Worm (Caenorhabditis elegans) whole organism, L2 larva: ENCODE measurements around the gene tsp-10.

Experiments
- F13H6.1 ChIP-seq: sonication (generic microtip); optimal IDR thresholded peaks from 2 replicates; lab custom pipeline; 2016; ENCODE audit warnings: missing genetic modification characterization, missing compliant biosample characterization
- Y55F3AM.14 ChIP-seq: fragments of 200-800 bp; sonication (Bioruptor generic); optimal IDR thresholded peaks from 2 replicates; lab custom pipeline; 2018; ENCODE audit warnings: mild to moderate bottlenecking, missing genetic modification characterization, missing compliant biosample characterization
- ZK546.5 ChIP-seq: sonication (generic microtip); optimal IDR thresholded peaks from 2 replicates; lab custom pipeline; 2017; ENCODE audit warnings: missing biosample characterization, missing genetic modification characterization
- aly-2 ChIP-seq: fragments of 150-350 bp; optimal IDR thresholded peaks from 2 replicates; lab custom pipeline; 2014; ENCODE audit warnings: missing biosample characterization, missing genetic modification characterization
- blmp-1 ChIP-seq: sonication (generic microtip); optimal IDR thresholded peaks from 2 replicates; lab custom pipeline; 2017; ENCODE audit warnings: missing genetic modification characterization, mild to moderate bottlenecking, missing compliant biosample characterization, antibody characterized with exemption, moderate library complexity; ENCODE audit not compliant: insufficient read depth
- ceh-16 ChIP-seq: fragments of 150-350 bp; optimal IDR thresholded peaks from 2 replicates; lab custom pipeline; 2014; ENCODE audit warnings: missing biosample characterization, missing genetic modification characterization
- dmd-4 ChIP-seq: sonication (generic microtip); optimal IDR thresholded peaks from 2 replicates; lab custom pipeline; 2017; ENCODE audit warnings: missing biosample characterization, missing genetic modification characterization
- egl-27 ChIP-seq: sonication (generic microtip); optimal IDR thresholded peaks from 3 replicates; lab custom pipeline; 2017; ENCODE audit warnings: missing biosample characterization, missing genetic modification reagents, missing genetic modification characterization
- elt-1 ChIP-seq: fragments of 150-350 bp; optimal IDR thresholded peaks from 2 replicates; lab custom pipeline; 2014; ENCODE audit warnings: missing biosample characterization, missing genetic modification characterization
- elt-3 ChIP-seq: sonication (generic microtip); optimal IDR thresholded peaks from 2 replicates; lab custom pipeline; 2017; ENCODE audit warnings: missing biosample characterization, missing genetic modification characterization
- fos-1 ChIP-seq: fragments of 150-350 bp; optimal IDR thresholded peaks from 2 replicates; lab custom pipeline; 2014; ENCODE audit warnings: missing biosample characterization, missing genetic modification characterization
- lin-11 ChIP-seq: fragments of 150-350 bp; sonication (generic microtip); optimal IDR thresholded peaks from 2 replicates; lab custom pipeline; 2014; ENCODE audit warnings: missing biosample characterization, missing genetic modification characterization, inconsistent platforms, mixed read lengths
- lsy-2 ChIP-seq, 2 experiments: fragments of 150-350 bp in 1 of 2; sonication (generic microtip) in 1 of 2; optimal IDR thresholded peaks; 2 replicates each; lab custom pipeline; 2014 to 2017; ENCODE audit warnings: missing biosample characterization in 2 of 2, missing genetic modification characterization in 2 of 2
- mab-5 ChIP-seq: fragments of 150-350 bp; optimal IDR thresholded peaks from 2 replicates; lab custom pipeline; 2014; ENCODE audit warnings: missing biosample characterization, missing genetic modification characterization
- mbf-1 ChIP-seq: sonication (generic microtip); optimal IDR thresholded peaks from 2 replicates; lab custom pipeline; 2017; ENCODE audit warnings: missing biosample characterization, missing genetic modification characterization
- mdl-1 ChIP-seq, 2 experiments: fragments of 150-350 bp in 1 of 2; sonication (generic microtip) in 1 of 2; optimal IDR thresholded peaks; 2 replicates each; lab custom pipeline; 2017; ENCODE audit warnings: missing biosample characterization in 2 of 2, missing genetic modification characterization in 2 of 2
- nhr-10 ChIP-seq: sonication (generic microtip); optimal IDR thresholded peaks from 2 replicates; lab custom pipeline; 2017; ENCODE audit warnings: missing biosample characterization, missing genetic modification characterization
- nhr-12 ChIP-seq: fragments of 150-350 bp; optimal IDR thresholded peaks from 2 replicates; lab custom pipeline; 2014; ENCODE audit warnings: missing biosample characterization, missing genetic modification characterization
- nhr-21 ChIP-seq: fragments of 150-350 bp; optimal IDR thresholded peaks from 2 replicates; lab custom pipeline; 2014; ENCODE audit warnings: missing biosample characterization, missing genetic modification characterization
- nhr-23 ChIP-seq: fragments of 150-350 bp; optimal IDR thresholded peaks from 2 replicates; lab custom pipeline; 2014; ENCODE audit warnings: missing biosample characterization, missing genetic modification reagents, missing genetic modification characterization
- nhr-237 ChIP-seq: fragments of 150-350 bp; optimal IDR thresholded peaks from 2 replicates; lab custom pipeline; 2014; ENCODE audit warnings: missing biosample characterization, missing genetic modification characterization
- nhr-6 ChIP-seq: fragments of 150-350 bp; optimal IDR thresholded peaks from 2 replicates; lab custom pipeline; 2014; ENCODE audit warnings: missing biosample characterization, missing genetic modification characterization
- nhr-77 ChIP-seq: fragments of 150-350 bp; optimal IDR thresholded peaks from 2 replicates; lab custom pipeline; 2014; ENCODE audit warnings: missing biosample characterization, missing genetic modification characterization
- peb-1 ChIP-seq: fragments of 150-350 bp; optimal IDR thresholded peaks from 2 replicates; lab custom pipeline; 2014; ENCODE audit warnings: missing biosample characterization, missing genetic modification characterization
- sem-4 ChIP-seq: fragments of 150-350 bp; optimal IDR thresholded peaks from 2 replicates; lab custom pipeline; 2014; ENCODE audit warnings: missing biosample characterization, missing genetic modification reagents, missing genetic modification characterization
- sma-3 ChIP-seq: sonication (generic microtip); optimal IDR thresholded peaks from 2 replicates; lab custom pipeline; 2016; ENCODE audit warnings: missing genetic modification reagents, missing genetic modification characterization, missing compliant biosample characterization
- sma-9 ChIP-seq, 2 experiments: fragments of 150-350 bp in 1 of 2; sonication (generic microtip) in 1 of 2; optimal IDR thresholded peaks; 2 replicates each; lab custom pipeline; 2014 to 2016; ENCODE audit warnings: missing genetic modification characterization in 2 of 2, mild to moderate bottlenecking in 1 of 2, missing biosample characterization in 1 of 2, missing compliant biosample characterization in 1 of 2, missing genetic modification reagents in 1 of 2, moderate library complexity in 1 of 2
- snpc-4 ChIP-seq: fragments of 150-350 bp; optimal IDR thresholded peaks from 2 replicates; lab custom pipeline; 2014; ENCODE audit warnings: missing biosample characterization, missing genetic modification characterization
- ztf-11 ChIP-seq: sonication (generic microtip); optimal IDR thresholded peaks from 2 replicates; lab custom pipeline; 2017; ENCODE audit warnings: missing biosample characterization, missing genetic modification characterization

Gene tsp-10

ce11 chrII:6709680-6710079 lies 8.7 kb upstream of the tsp-10 start:
- peak; percentile 20 for TF ChIP-seq nhr-21 (tag; lab: Kevin White, UChicago)
- no peak for TF ChIP-seq nhr-77
- TF ChIP-seq Y55F3AM.14: no peak
- no peak for TF ChIP-seq snpc-4 (tag; lab: Kevin White, UChicago)

ce11 chrII:6710596-6710995 lies 7.8 kb upstream of the tsp-10 start:
- no peak for TF ChIP-seq mdl-1 (tag; optimal IDR thresholded peaks at IDR 0.05; lab: Kevin White, UChicago)
- TF ChIP-seq lin-11 (tag; lab: Kevin White, UChicago): no peak
- no peak for TF ChIP-seq nhr-23 (tag; lab: Kevin White, UChicago)
- no peak for TF ChIP-seq peb-1 (tag; lab: Kevin White, UChicago)
- TF ChIP-seq egl-27 (tag; lab: Kevin White, UChicago): no peak
- TF ChIP-seq nhr-21 (tag; lab: Kevin White, UChicago): no peak
- no peak for TF ChIP-seq nhr-6 (tag; lab: Kevin White, UChicago)
- TF ChIP-seq F13H6.1 (tag; lab: Kevin White, UChicago): no peak
- no peak for TF ChIP-seq mbf-1 (tag; lab: Kevin White, UChicago)
- no peak for TF ChIP-seq Y55F3AM.14

- TF ChIP-seq nhr-10 (tag; lab: Kevin White, UChicago): no peak
- TF ChIP-seq dmd-4 (tag; lab: Kevin White, UChicago): no peak
- TF ChIP-seq mab-5: no peak
- TF ChIP-seq ZK546.5 (tag; lab: Kevin White, UChicago): no peak
- no peak for TF ChIP-seq nhr-6 (tag; lab: Kevin White, UChicago)
- no peak for TF ChIP-seq nhr-23 (tag; lab: Kevin White, UChicago)
- TF ChIP-seq mdl-1 (tag; optimal IDR thresholded peaks at IDR 0.05; lab: Kevin White, UChicago): no peak
- TF ChIP-seq lsy-2 (tag; optimal IDR thresholded peaks at IDR 0.05; lab: Kevin White, UChicago): peak in 1 of 2 experiments; percentile 63
- TF ChIP-seq nhr-21 (tag; lab: Kevin White, UChicago): peak; percentile 92
- no peak for TF ChIP-seq F13H6.1 (tag; lab: Kevin White, UChicago)
- no peak for TF ChIP-seq ztf-11 (tag; lab: Kevin White, UChicago)
- no peak for TF ChIP-seq aly-2
- peak; percentile 51 for TF ChIP-seq sma-3 (GFP tag; lab: Kevin White, UChicago)
- TF ChIP-seq elt-1 (tag; lab: Kevin White, UChicago): peak; percentile 42
- peak; percentile 9 for TF ChIP-seq egl-27 (tag; lab: Kevin White, UChicago)
- peak; percentile 33 for TF ChIP-seq fos-1
- peak; percentile 92 for TF ChIP-seq blmp-1 (tag; lab: Kevin White, UChicago)
- TF ChIP-seq ceh-16 (tag; lab: Kevin White, UChicago): no peak
- TF ChIP-seq sem-4: peak; percentile 16
- TF ChIP-seq peb-1 (tag; lab: Kevin White, UChicago): no peak
- peak; percentile 84 for TF ChIP-seq sma-9 (GFP tag; optimal IDR thresholded peaks at IDR 0.05; lab: Kevin White, UChicago)
- TF ChIP-seq sma-9 (tag; optimal IDR thresholded peaks at IDR 0.05; lab: Kevin White, UChicago): no peak
These were observed 6.0 kb upstream of the tsp-10 start, which contains the start of the genes dpy-10 and T14B4.19 for ce11 chrII:6712177-6712981. TSS of gene dpy-10 (minus strand) at chrII:6712227. TSS of gene T14B4.19 (minus strand) at chrII:6712931.

ce11 chrII:6713003-6713402 lies 5.4 kb upstream of the tsp-10 start:
- TF ChIP-seq nhr-12 (tag; lab: Kevin White, UChicago) (no peak), elt-3 (tag; lab: Kevin White, UChicago) (no peak), mdl-1 (tag; optimal IDR thresholded peaks at IDR 0.05; lab: Kevin White, UChicago) (no peak)

ce11 chrII:6713832-6714342 lies 4.5 kb upstream of the tsp-10 start, which contains the start of gene dpy-2:
TSS of gene dpy-2 (plus strand) at chrII:6714292.
- no peak for TF ChIP-seq nhr-237 (tag; lab: Kevin White, UChicago)
- peak; percentile 67 for TF ChIP-seq blmp-1 (tag; lab: Kevin White, UChicago)
- peak; percentile 44 for TF ChIP-seq nhr-21 (tag; lab: Kevin White, UChicago)
- no peak for TF ChIP-seq mab-5
